Fruit fly (Drosophila melanogaster) whole organism, larva: ENCODE results near the gene TwdlW.

Source experiments
- noc ChIP-seq: fragments of 200-800 bp; sonication (Bioruptor generic); optimal IDR thresholded peaks from 3 replicates; lab custom pipeline; 2019; ENCODE audit warnings: missing biosample characterization, mild to moderate bottlenecking, missing genetic modification characterization, moderate library complexity

Gene TwdlW

dm6 chr3R:17124177-17124576, 18.0 kb downstream of the TwdlW start, which contains the start of gene CG45079:
CG45079 (plus strand) TSS chr3R:17124477.
- TF ChIP-seq noc (tag; lab: Kevin White, UChicago), result no peak

- TF ChIP-seq noc (tag; lab: Kevin White, UChicago), result no peak
Observed at dm6 chr3R:17122796-17123504, 19.3 kb downstream of the TwdlW start.

dm6 chr3R:17121277-17121676, 20.9 kb downstream of the TwdlW start, which contains the start of gene CG42779:
CG42779 (plus strand) TSS chr3R:17121577.
- TF ChIP-seq noc (tag; lab: Kevin White, UChicago), result no peak

dm6 chr3R:17120165-17120564, 22.0 kb downstream of the TwdlW start, which contains the start of gene CG34278:
CG34278 (plus strand) TSS chr3R:17120465.
- TF ChIP-seq noc (tag; lab: Kevin White, UChicago), result no peak

- peak; percentile 35 for TF ChIP-seq noc (tag; lab: Kevin White, UChicago)
Observed at dm6 chr3R:17118917-17119378, 23.3 kb downstream of the TwdlW start.

dm6 chr3R:17117607-17118327, 24.4 kb downstream of the TwdlW start:
- TF ChIP-seq noc (tag; lab: Kevin White, UChicago), result peak; percentile 34

dm6 chr3R:17116231-17116630, 26.0 kb downstream of the TwdlW start:
- TF ChIP-seq noc (tag; lab: Kevin White, UChicago), result no peak

dm6 chr3R:17115668-17116067, 26.5 kb downstream of the TwdlW start:
- TF ChIP-seq noc (tag; lab: Kevin White, UChicago), result no peak

- no peak for TF ChIP-seq noc (tag; lab: Kevin White, UChicago)
Observed at dm6 chr3R:17110880-17111726, 31.1 kb downstream of the TwdlW start.

- TF ChIP-seq noc (tag; lab: Kevin White, UChicago), result no peak
Observed at dm6 chr3R:17108881-17109280, 33.3 kb downstream of the TwdlW start.
